Worm (Caenorhabditis elegans): ENCODE data around the gene elo-3.

DNA sequence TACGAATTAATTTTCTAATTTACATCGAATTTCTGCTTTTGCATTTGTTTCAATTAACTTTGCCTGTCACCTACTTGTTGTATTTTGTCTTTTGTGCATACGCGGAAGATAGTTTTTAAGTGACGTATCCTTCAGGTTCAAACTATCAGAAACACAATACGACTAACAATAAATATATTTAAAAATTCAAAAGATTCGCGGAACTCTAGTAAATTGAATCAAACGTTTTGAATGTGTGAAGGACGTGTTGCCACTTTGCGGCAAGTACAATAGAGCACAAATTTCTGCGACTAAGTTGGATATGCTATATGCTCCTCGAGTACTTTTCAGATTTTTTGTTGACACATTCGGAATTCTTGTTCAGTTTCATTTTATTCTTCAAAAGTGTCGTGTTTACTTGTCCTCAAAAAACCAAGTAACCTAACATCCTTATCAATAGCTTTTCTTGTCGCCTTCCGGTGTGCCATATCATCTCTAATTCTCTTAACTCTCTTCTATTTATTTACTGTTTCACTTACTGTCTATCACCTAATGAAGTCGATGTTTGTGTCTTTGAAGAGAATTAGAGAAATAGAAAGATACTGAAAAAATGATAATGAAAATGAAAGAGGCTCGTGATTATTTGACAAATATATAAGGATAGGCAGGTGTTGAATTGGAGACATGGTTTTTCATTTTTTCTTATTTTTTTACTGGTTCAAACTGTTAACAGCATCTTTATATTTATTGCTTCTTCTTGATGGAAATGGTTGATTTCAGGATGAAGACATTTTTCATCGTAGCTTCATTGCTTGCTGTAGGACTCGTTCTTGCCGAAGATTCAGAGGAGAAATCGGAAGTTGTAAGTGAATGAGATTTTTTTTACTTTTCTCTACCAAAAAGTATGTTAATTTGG is 48.7 kb upstream of the elo-3 start, which contains the start of gene srlf-7:
- TF ChIP-seq flt-1 (GFP tag; IDR thresholded peaks at IDR 0.05) (no peak), T22C8.4 (GFP tag; IDR thresholded peaks at IDR 0.05) (no peak), med-1 (GFP tag; optimal IDR thresholded peaks at IDR 0.05; ENCODE audit: insufficient read depth) (no peak), cog-1 (tag; optimal IDR thresholded peaks at IDR 0.05) (no peak)

Measured in whole organism, midembryonic.